Worm (Caenorhabditis elegans) whole organism, L2 larva: ENCODE results near the gene ZK180.5.

Experiments
- blmp-1 ChIP-seq: sonication (generic microtip); optimal IDR thresholded peaks from 2 replicates; lab custom pipeline; 2017; ENCODE audit warnings: missing genetic modification characterization, mild to moderate bottlenecking, missing compliant biosample characterization, antibody characterized with exemption, moderate library complexity; ENCODE audit not compliant: insufficient read depth
- dmd-4 ChIP-seq: sonication (generic microtip); optimal IDR thresholded peaks from 2 replicates; lab custom pipeline; 2017; ENCODE audit warnings: missing biosample characterization, missing genetic modification characterization
- egl-27 ChIP-seq: sonication (generic microtip); optimal IDR thresholded peaks from 3 replicates; lab custom pipeline; 2017; ENCODE audit warnings: missing biosample characterization, missing genetic modification reagents, missing genetic modification characterization
- elt-1 ChIP-seq: fragments of 150-350 bp; optimal IDR thresholded peaks from 2 replicates; lab custom pipeline; 2014; ENCODE audit warnings: missing biosample characterization, missing genetic modification characterization
- lsy-2 ChIP-seq, 2 experiments: fragments of 150-350 bp in 1 of 2; sonication (generic microtip) in 1 of 2; optimal IDR thresholded peaks; 2 replicates each; lab custom pipeline; 2014 to 2017; ENCODE audit warnings: missing biosample characterization in 2 of 2, missing genetic modification characterization in 2 of 2
- nhr-23 ChIP-seq: fragments of 150-350 bp; optimal IDR thresholded peaks from 2 replicates; lab custom pipeline; 2014; ENCODE audit warnings: missing biosample characterization, missing genetic modification reagents, missing genetic modification characterization

DNA sequence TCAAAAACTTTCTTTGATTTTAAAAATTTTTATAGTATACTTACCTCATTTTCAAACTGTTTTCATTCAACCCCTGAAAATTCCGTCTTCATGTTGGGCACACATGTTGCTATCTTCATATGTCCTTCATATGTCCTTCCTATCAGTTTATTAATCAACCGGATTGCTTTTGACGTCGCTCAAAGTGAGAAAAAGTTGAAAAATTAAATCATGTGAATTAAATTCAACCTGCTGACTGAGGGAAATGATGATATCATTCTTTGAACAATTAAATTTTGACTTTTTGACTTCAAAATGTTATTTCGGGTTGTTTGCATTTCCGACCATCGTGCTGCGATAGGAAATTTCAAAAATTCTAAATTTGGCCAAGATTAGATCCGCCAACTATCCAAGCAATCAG, 32.4 kb downstream of the ZK180.5 start:
- TF ChIP-seq nhr-23: no peak
- TF ChIP-seq blmp-1 (tag; lab: Kevin White, UChicago): no peak
- TF ChIP-seq lsy-2 (tag; optimal IDR thresholded peaks at IDR 0.05; lab: Kevin White, UChicago): no peak
- no peak for TF ChIP-seq elt-1 (tag; lab: Kevin White, UChicago)
- TF ChIP-seq egl-27 (tag; lab: Kevin White, UChicago): no peak
- TF ChIP-seq dmd-4 (tag; lab: Kevin White, UChicago): no peak
